Worm (Caenorhabditis elegans) whole organism, L1 larva: ENCODE measurements around the gene C17F4.3.

Experiments
- aha-1 ChIP-seq: fragments of 150-350 bp; optimal IDR thresholded peaks from 2 replicates; lab custom pipeline; 2014; ENCODE audit warnings: missing biosample characterization, missing genetic modification characterization
- lin-13 ChIP-seq: fragments of 150-350 bp; optimal IDR thresholded peaks from 2 replicates; lab custom pipeline; 2014; ENCODE audit warnings: missing biosample characterization, missing genetic modification reagents, missing genetic modification characterization
- nhr-12 ChIP-seq: sonication (generic microtip); optimal IDR thresholded peaks from 2 replicates; lab custom pipeline; 2017; ENCODE audit warnings: missing biosample characterization, missing genetic modification characterization
- nhr-28 ChIP-seq: fragments of 150-350 bp; optimal IDR thresholded peaks from 2 replicates; lab custom pipeline; 2014; ENCODE audit warnings: missing biosample characterization, missing genetic modification characterization
- nhr-90 ChIP-seq: sonication (generic microtip); optimal IDR thresholded peaks from 2 replicates; lab custom pipeline; 2016; ENCODE audit warnings: mild to moderate bottlenecking, missing genetic modification characterization, missing compliant biosample characterization; ENCODE audit not compliant: poor library complexity
- pag-3 ChIP-seq: sonication (generic microtip); optimal IDR thresholded peaks from 2 replicates; lab custom pipeline; 2017; ENCODE audit warnings: missing genetic modification characterization, mild to moderate bottlenecking, missing compliant biosample characterization, antibody characterized with exemption, borderline replicate concordance; ENCODE audit not compliant: insufficient read depth
- skn-1 ChIP-seq: fragments of 150-350 bp; optimal IDR thresholded peaks from 2 replicates; lab custom pipeline; 2014; ENCODE audit warnings: missing biosample characterization, missing genetic modification characterization
- snpc-4 ChIP-seq: fragments of 150-350 bp; optimal IDR thresholded peaks from 2 replicates; lab custom pipeline; 2014; ENCODE audit warnings: missing biosample characterization, missing genetic modification characterization
- sptf-1 ChIP-seq: fragments of 150-350 bp; optimal IDR thresholded peaks from 2 replicates; lab custom pipeline; 2014; ENCODE audit warnings: missing biosample characterization, missing genetic modification characterization
- unc-62 ChIP-seq: fragments of 150-350 bp; optimal IDR thresholded peaks from 2 replicates; lab custom pipeline; 2014; ENCODE audit warnings: missing biosample characterization, missing genetic modification reagents, missing genetic modification characterization
- ztf-4 ChIP-seq: fragments of 150-350 bp; optimal IDR thresholded peaks from 2 replicates; lab custom pipeline; 2014; ENCODE audit warnings: missing biosample characterization, missing genetic modification characterization

DNA sequence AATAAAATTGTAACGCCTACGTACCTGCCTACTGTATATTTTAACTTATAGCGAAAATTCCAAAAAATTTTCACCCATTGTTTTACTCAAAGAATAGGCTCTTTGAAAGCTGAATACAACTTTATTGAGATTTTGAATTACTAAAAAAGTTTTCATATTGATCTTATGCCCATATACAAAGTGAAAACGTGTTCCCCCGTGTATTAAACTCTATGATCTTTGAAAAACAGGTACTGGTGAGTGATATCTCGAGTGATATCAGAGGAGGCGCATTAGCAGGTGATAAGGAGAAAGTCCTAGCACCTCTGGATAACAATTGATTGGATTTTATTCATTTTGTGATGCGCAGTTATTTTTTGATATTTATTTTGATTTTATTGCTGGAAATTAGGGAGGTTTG lies at the start of gene C17F4.3:
- TF ChIP-seq ztf-4 (tag; lab: Kevin White, UChicago) (no peak), snpc-4 (tag; lab: Kevin White, UChicago) (no peak), skn-1 (tag; lab: Kevin White, UChicago) (no peak), nhr-28 (tag; lab: Kevin White, UChicago) (no peak), nhr-90 (tag; lab: Kevin White, UChicago) (no peak), lin-13 (GFP tag; lab: Kevin White, UChicago) (no peak), aha-1 (tag; lab: Kevin White, UChicago) (no peak), nhr-12 (no peak), sptf-1 (tag; lab: Kevin White, UChicago) (no peak), pag-3 (tag; lab: Kevin White, UChicago) (no peak), unc-62 (GFP tag; lab: Kevin White, UChicago) (no peak)
